Worm (Caenorhabditis elegans) whole organism, young adult: ENCODE results near the gene trm-1.

Experiments used
- B0035.1 ChIP-seq: sonication (generic microtip); optimal IDR thresholded peaks from 2 replicates; lab custom pipeline; 2016; ENCODE audit warnings: missing genetic modification characterization, mild to moderate bottlenecking, missing compliant biosample characterization, missing genotype, missing genetic modification reagents
- C17E4.6 ChIP-seq: fragments of 200-800 bp; sonication (Bioruptor generic); IDR thresholded peaks from 2 replicates; pipeline ENCODE4 v1.3.6; 2022; ENCODE audit warnings: missing genetic modification reagents, missing genetic modification characterization, missing compliant biosample characterization
- F23B12.7 ChIP-seq: sonication (generic microtip); optimal IDR thresholded peaks from 2 replicates; lab custom pipeline; 2017; ENCODE audit warnings: missing genetic modification characterization, mild to moderate bottlenecking, missing compliant biosample characterization, antibody characterized with exemption, moderate library complexity; ENCODE audit not compliant: insufficient read depth
- F33H1.4 ChIP-seq: fragments of 200-800 bp; sonication (Bioruptor generic); IDR thresholded peaks from 2 replicates; pipeline ENCODE4 v1.3.6; 2022; ENCODE audit warnings: missing genetic modification reagents, missing genetic modification characterization, missing compliant biosample characterization
- F57A8.1 ChIP-seq: fragments of 200-800 bp; sonication (Bioruptor generic); optimal IDR thresholded peaks from 2 replicates; lab custom pipeline; 2018; ENCODE audit warnings: mild to moderate bottlenecking, missing genetic modification characterization, moderate library complexity, missing compliant biosample characterization
- T07F8.4 ChIP-seq: sonication (generic microtip); optimal IDR thresholded peaks from 2 replicates; lab custom pipeline; 2016; ENCODE audit warnings: mild to moderate bottlenecking, missing genetic modification characterization, moderate library complexity, missing compliant biosample characterization
- T26A5.8 ChIP-seq: sonication (generic microtip); optimal IDR thresholded peaks from 2 replicates; lab custom pipeline; 2016; ENCODE audit warnings: missing genetic modification characterization, missing compliant biosample characterization
- Y53F4B.3 ChIP-seq: fragments of 200-800 bp; sonication (Bioruptor generic); IDR thresholded peaks from 2 replicates; pipeline ENCODE4 v1.3.6; 2022; ENCODE audit warnings: missing genetic modification reagents, missing genetic modification characterization, missing compliant biosample characterization
- Y67H2A.10 ChIP-seq: fragments of 200-800 bp; sonication (Bioruptor generic); conservative IDR thresholded peaks from 2 replicates; pipeline ENCODE4 v1.3.6; 2022; ENCODE audit warnings: missing genetic modification reagents, missing genetic modification characterization, missing compliant biosample characterization
- Y95B8A.8 ChIP-seq: fragments of 200-800 bp; sonication (Bioruptor generic); IDR thresholded peaks from 2 replicates; pipeline ENCODE4 v1.3.6; 2022; ENCODE audit warnings: missing genetic modification reagents, missing genetic modification characterization, missing compliant biosample characterization
- ZK185.1 ChIP-seq: sonication (generic microtip); optimal IDR thresholded peaks from 2 replicates; lab custom pipeline; 2016; ENCODE audit warnings: mild to moderate bottlenecking, missing genetic modification characterization, missing compliant biosample characterization; ENCODE audit not compliant: poor library complexity, severe bottlenecking
- akir-1 ChIP-seq: fragments of 200-800 bp; sonication (Bioruptor generic); optimal IDR thresholded peaks from 2 replicates; lab custom pipeline; 2018; ENCODE audit warnings: mild to moderate bottlenecking, missing genetic modification characterization, moderate library complexity, missing compliant biosample characterization
- aptf-2 ChIP-seq: fragments of 200-800 bp; sonication (Bioruptor generic); conservative IDR thresholded peaks from 2 replicates; pipeline ENCODE4 v1.3.6; 2022; ENCODE audit warnings: missing genetic modification reagents, missing genetic modification characterization, missing compliant biosample characterization
- aptf-3 ChIP-seq: fragments of 200-800 bp; sonication (Bioruptor generic); IDR thresholded peaks from 2 replicates; pipeline ENCODE4 v1.3.6; 2022; ENCODE audit warnings: missing genetic modification characterization, missing compliant biosample characterization
- attf-5 ChIP-seq: fragments of 200-800 bp; sonication (Bioruptor generic); optimal IDR thresholded peaks from 2 replicates; lab custom pipeline; 2018; ENCODE audit warnings: mild to moderate bottlenecking, missing genetic modification characterization, missing compliant biosample characterization
- attf-6 ChIP-seq: fragments of 200-800 bp; sonication (Bioruptor generic); IDR thresholded peaks from 2 replicates; pipeline ENCODE4 v1.3.6; 2022; ENCODE audit warnings: missing genetic modification reagents, missing genetic modification characterization, missing compliant biosample characterization
- bed-1 ChIP-seq: fragments of 200-800 bp; sonication (Bioruptor generic); IDR thresholded peaks from 2 replicates; pipeline ENCODE4 v1.3.6; 2022; ENCODE audit warnings: missing genetic modification reagents, missing genetic modification characterization, missing compliant biosample characterization
- bed-2 ChIP-seq: fragments of 200-800 bp; sonication (Bioruptor generic); IDR thresholded peaks from 2 replicates; pipeline ENCODE4 v1.3.6; 2022; ENCODE audit warnings: missing genetic modification reagents, missing genetic modification characterization, missing compliant biosample characterization
- cebp-2 ChIP-seq: fragments of 200-800 bp; sonication (Bioruptor generic); IDR thresholded peaks from 2 replicates; pipeline ENCODE4 v1.3.6; 2022; ENCODE audit warnings: missing genetic modification characterization, missing compliant biosample characterization
- ceh-27 ChIP-seq: fragments of 200-800 bp; sonication (Bioruptor generic); optimal IDR thresholded peaks from 2 replicates; lab custom pipeline; 2018; ENCODE audit warnings: mild to moderate bottlenecking, missing genetic modification characterization, moderate library complexity, missing compliant biosample characterization
- dox-1 ChIP-seq: fragments of 200-800 bp; sonication (Bioruptor generic); IDR thresholded peaks from 2 replicates; pipeline ENCODE4 v1.3.6; 2022; ENCODE audit warnings: missing genetic modification reagents, missing genetic modification characterization, missing compliant biosample characterization
- dpff-1 ChIP-seq: sonication (generic microtip); optimal IDR thresholded peaks from 2 replicates; lab custom pipeline; 2017; ENCODE audit warnings: mild to moderate bottlenecking, missing genetic modification characterization, missing compliant biosample characterization
- egl-44 ChIP-seq: fragments of 200-800 bp; sonication (Bioruptor generic); IDR thresholded peaks from 2 replicates; pipeline ENCODE4 v1.3.6; 2022; ENCODE audit warnings: missing genetic modification reagents, missing genetic modification characterization, missing compliant biosample characterization
- fkh-3 ChIP-seq: sonication (generic microtip); optimal IDR thresholded peaks from 2 replicates; lab custom pipeline; 2016; ENCODE audit warnings: mild to moderate bottlenecking, missing genetic modification characterization, missing compliant biosample characterization
- gei-17 ChIP-seq: fragments of 200-800 bp; sonication (Bioruptor generic); optimal IDR thresholded peaks from 2 replicates; lab custom pipeline; 2018; ENCODE audit warnings: mild to moderate bottlenecking, missing genetic modification characterization, missing compliant biosample characterization
- him-1 ChIP-seq: sonication (generic microtip); optimal IDR thresholded peaks from 2 replicates; lab custom pipeline; 2016; ENCODE audit warnings: missing genotype, missing genetic modification reagents, missing genetic modification characterization, missing compliant biosample characterization
- hlh-12 ChIP-seq: sonication (generic microtip); optimal IDR thresholded peaks from 2 replicates; lab custom pipeline; 2016; ENCODE audit warnings: missing genetic modification characterization, missing compliant biosample characterization
- hlh-26 ChIP-seq: fragments of 200-800 bp; sonication (Bioruptor generic); conservative IDR thresholded peaks from 2 replicates; pipeline ENCODE4 v1.3.6; 2022; ENCODE audit warnings: missing genetic modification reagents, missing genetic modification characterization, missing compliant biosample characterization
- hrde-1 ChIP-seq: sonication (generic microtip); optimal IDR thresholded peaks from 2 replicates; lab custom pipeline; 2016; ENCODE audit warnings: missing genetic modification characterization, mild to moderate bottlenecking, missing compliant biosample characterization, moderate library complexity, missing genotype, missing genetic modification reagents, borderline replicate concordance
- hsf-1 ChIP-seq: fragments of 200-800 bp; sonication (Bioruptor generic); IDR thresholded peaks from 2 replicates; pipeline ENCODE4 v1.3.6; 2022; ENCODE audit warnings: missing genetic modification reagents, missing genetic modification characterization, missing compliant biosample characterization
- lag-1 ChIP-seq: fragments of 200-800 bp; sonication (Bioruptor generic); IDR thresholded peaks from 2 replicates; pipeline ENCODE4 v1.3.6; 2022; ENCODE audit warnings: missing genetic modification reagents, missing genetic modification characterization, missing compliant biosample characterization
- let-607 ChIP-seq, 2 experiments: fragments of 200-800 bp in 1 of 2; sonication (Bioruptor generic) in 1 of 2; sonication (generic microtip) in 1 of 2; optimal IDR thresholded peaks; 2 replicates each; lab custom pipeline; 2016 to 2018; ENCODE audit warnings: mild to moderate bottlenecking in 2 of 2, missing compliant biosample characterization in 2 of 2, missing genetic modification characterization in 2 of 2, moderate library complexity in 2 of 2, missing genotype in 1 of 2
- lin-26 ChIP-seq: fragments of 200-800 bp; sonication (Bioruptor generic); IDR thresholded peaks from 2 replicates; pipeline ENCODE4 v1.3.6; 2022; ENCODE audit warnings: missing genetic modification reagents, missing genetic modification characterization, missing compliant biosample characterization
- lin-54 ChIP-seq: fragments of 200-800 bp; sonication (Bioruptor generic); optimal IDR thresholded peaks from 2 replicates; lab custom pipeline; 2018; ENCODE audit warnings: mild to moderate bottlenecking, missing genetic modification characterization, missing compliant biosample characterization
- lsl-1 ChIP-seq: fragments of 200-800 bp; sonication (Bioruptor generic); optimal IDR thresholded peaks from 2 replicates; lab custom pipeline; 2018; ENCODE audit warnings: mild to moderate bottlenecking, missing genetic modification characterization, moderate library complexity, missing compliant biosample characterization
- lsy-27 ChIP-seq: sonication (generic microtip); optimal IDR thresholded peaks from 2 replicates; lab custom pipeline; 2017; ENCODE audit warnings: missing genetic modification characterization, mild to moderate bottlenecking, missing compliant biosample characterization, antibody characterized with exemption, missing genotype, borderline replicate concordance; ENCODE audit not compliant: insufficient read depth
- madf-6 ChIP-seq: fragments of 200-800 bp; sonication (Bioruptor generic); IDR thresholded peaks from 2 replicates; pipeline ENCODE4 v1.3.6; 2022; ENCODE audit warnings: missing genetic modification reagents, missing genetic modification characterization, missing compliant biosample characterization
- madf-8 ChIP-seq: fragments of 200-800 bp; sonication (Bioruptor generic); conservative IDR thresholded peaks from 2 replicates; pipeline ENCODE4 v1.3.6; 2022; ENCODE audit warnings: missing genetic modification reagents, missing genetic modification characterization, missing compliant biosample characterization
- mel-28 ChIP-seq: sonication (generic microtip); optimal IDR thresholded peaks from 2 replicates; lab custom pipeline; 2016; ENCODE audit warnings: borderline replicate concordance, mild to moderate bottlenecking, missing genetic modification characterization, missing compliant biosample characterization
- mxl-1 ChIP-seq: sonication (generic microtip); optimal IDR thresholded peaks from 2 replicates; lab custom pipeline; 2016; ENCODE audit warnings: missing genetic modification characterization, missing compliant biosample characterization
- nfya-1 ChIP-seq: sonication (generic microtip); optimal IDR thresholded peaks from 2 replicates; lab custom pipeline; 2017; ENCODE audit warnings: antibody characterized with exemption, missing compliant biosample characterization, missing genetic modification characterization, borderline replicate concordance; ENCODE audit not compliant: insufficient read depth
- nfyb-1 ChIP-seq: fragments of 200-800 bp; sonication (Bioruptor generic); IDR thresholded peaks from 2 replicates; pipeline ENCODE4 v1.3.6; 2022; ENCODE audit warnings: missing genetic modification reagents, missing genetic modification characterization, missing compliant biosample characterization
- nhr-80 ChIP-seq: sonication (generic microtip); optimal IDR thresholded peaks from 2 replicates; lab custom pipeline; 2016; ENCODE audit warnings: missing genetic modification characterization, missing compliant biosample characterization
- nhr-90 ChIP-seq: sonication (generic microtip); optimal IDR thresholded peaks from 2 replicates; lab custom pipeline; 2016; ENCODE audit warnings: missing genotype, mild to moderate bottlenecking, missing genetic modification characterization, missing compliant biosample characterization
- snpc-1.3 ChIP-seq: sonication (generic microtip); optimal IDR thresholded peaks from 2 replicates; lab custom pipeline; 2017; ENCODE audit warnings: missing genetic modification characterization, mild to moderate bottlenecking, missing compliant biosample characterization, antibody characterized with exemption, moderate library complexity, missing genotype, missing genetic modification reagents; ENCODE audit not compliant: insufficient read depth
- unc-62 ChIP-seq: fragments of 150-350 bp; optimal IDR thresholded peaks from 2 replicates; lab custom pipeline; 2014; ENCODE audit warnings: missing biosample characterization, missing genetic modification reagents, missing genetic modification characterization
- xnd-1 ChIP-seq: sonication (generic microtip); optimal IDR thresholded peaks from 2 replicates; lab custom pipeline; 2016; ENCODE audit warnings: missing genotype, missing genetic modification reagents, missing genetic modification characterization, missing compliant biosample characterization
- zfh-2 ChIP-seq: fragments of 200-800 bp; sonication (Bioruptor generic); conservative IDR thresholded peaks from 2 replicates; pipeline ENCODE4 v1.3.6; 2022; ENCODE audit warnings: missing genetic modification reagents, missing genetic modification characterization, missing compliant biosample characterization

The trm-1 gene

ce11 chrV:14200086-14200485 lies 14.7 kb upstream of the trm-1 start (continued):
- TF ChIP-seq nfyb-1 (GFP tag; lab: Robert Waterston, UW) (peak; percentile 89), nhr-90 (tag; lab: Kevin White, UChicago) (peak; percentile 65), F23B12.7 (tag; lab: Kevin White, UChicago) (peak; percentile 69), madf-6 (GFP tag; lab: Robert Waterston, UW) (no peak), Y95B8A.8 (GFP tag; lab: Robert Waterston, UW) (no peak), dpff-1 (tag; lab: Kevin White, UChicago) (no peak), let-607 (tag; optimal IDR thresholded peaks at IDR 0.05; lab: Kevin White, UChicago) (peak; percentile 77 to 80), nfya-1 (tag; lab: Kevin White, UChicago) (no peak), lsy-27 (tag; lab: Kevin White, UChicago) (no peak), ceh-27 (GFP tag; lab: Kevin White, UChicago) (peak; percentile 86), attf-5 (GFP tag; lab: Kevin White, UChicago) (peak; percentile 97), him-1 (tag; lab: Kevin White, UChicago) (no peak), hlh-12 (tag; lab: Kevin White, UChicago) (no peak), mel-28 (tag; lab: Kevin White, UChicago) (no peak), egl-44 (no peak), mxl-1 (tag; lab: Kevin White, UChicago) (no peak), Y67H2A.10 (GFP tag; lab: Robert Waterston, UW) (0 out of 2 replicates have a peak, but pooled peaks have one; percentile 6), unc-62 (GFP tag; lab: Kevin White, UChicago) (peak; percentile 36), dox-1 (peak; percentile 85), B0035.1 (no peak), snpc-1.3 (tag; lab: Kevin White, UChicago) (peak; percentile 29), C17E4.6 (GFP tag; lab: Robert Waterston, UW) (no peak), zfh-2 (peak; percentile 94), hsf-1 (peak; percentile 26; the same call in 1 of the 2 replicates), aptf-3 (GFP tag; lab: Robert Waterston, UW) (no peak), attf-6 (no peak), akir-1 (GFP tag; lab: Kevin White, UChicago) (no peak), hrde-1 (tag; lab: Kevin White, UChicago) (no peak), lin-26 (peak; percentile 66; the same call in 1 of the 2 replicates), aptf-2 (GFP tag; lab: Robert Waterston, UW) (no peak), T26A5.8 (no peak), lag-1 (GFP tag; lab: Robert Waterston, UW) (no peak), nhr-80 (peak; percentile 95), xnd-1 (tag; lab: Kevin White, UChicago) (no peak), F33H1.4 (no peak), T07F8.4 (tag; lab: Kevin White, UChicago) (peak; percentile 16), Y53F4B.3 (GFP tag; lab: Robert Waterston, UW) (no peak), bed-1 (GFP tag; lab: Robert Waterston, UW) (no peak), lsl-1 (GFP tag; lab: Kevin White, UChicago) (no peak), cebp-2 (GFP tag; lab: Robert Waterston, UW) (no peak), F57A8.1 (no peak), lin-54 (GFP tag; lab: Kevin White, UChicago) (peak; percentile 67), bed-2 (GFP tag; lab: Robert Waterston, UW) (no peak), madf-8 (GFP tag; lab: Robert Waterston, UW) (no peak), gei-17 (peak; percentile 66), hlh-26 (GFP tag; lab: Robert Waterston, UW) (no peak), fkh-3 (tag; lab: Kevin White, UChicago) (no peak), ZK185.1 (tag; lab: Kevin White, UChicago) (peak; percentile 50)
